Worm (Caenorhabditis elegans): ENCODE measurements around the gene ZK1058.9.

The ZK1058.9 gene

DNA sequence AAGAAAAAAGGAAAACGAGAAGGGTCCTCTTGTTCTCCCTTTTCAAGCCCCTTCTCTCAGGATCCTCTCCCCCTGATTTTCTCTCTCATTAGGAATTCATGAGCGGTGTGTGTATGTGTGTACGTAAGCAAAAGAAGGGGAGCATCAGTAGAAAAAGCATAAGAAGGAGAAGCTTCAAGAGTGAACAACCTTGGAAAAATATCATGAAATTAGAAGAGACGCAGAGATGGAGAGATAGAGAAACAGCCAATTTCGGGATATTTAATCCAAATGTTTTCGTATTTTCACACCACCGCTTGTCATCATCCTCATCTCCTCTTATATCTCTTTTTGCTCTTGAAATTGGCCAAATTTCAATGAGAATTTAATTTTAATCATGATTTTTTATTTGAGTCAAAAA, 42.9 kb downstream of the ZK1058.9 start:
- TF ChIP-seq ceh-27 (GFP tag; optimal IDR thresholded peaks at IDR 0.05): no peak
- 0 out of 2 replicates have a peak, but pooled peaks have one; percentile 12 for TF ChIP-seq hmg-1.2 (GFP tag; IDR thresholded peaks at IDR 0.05)

DNA sequence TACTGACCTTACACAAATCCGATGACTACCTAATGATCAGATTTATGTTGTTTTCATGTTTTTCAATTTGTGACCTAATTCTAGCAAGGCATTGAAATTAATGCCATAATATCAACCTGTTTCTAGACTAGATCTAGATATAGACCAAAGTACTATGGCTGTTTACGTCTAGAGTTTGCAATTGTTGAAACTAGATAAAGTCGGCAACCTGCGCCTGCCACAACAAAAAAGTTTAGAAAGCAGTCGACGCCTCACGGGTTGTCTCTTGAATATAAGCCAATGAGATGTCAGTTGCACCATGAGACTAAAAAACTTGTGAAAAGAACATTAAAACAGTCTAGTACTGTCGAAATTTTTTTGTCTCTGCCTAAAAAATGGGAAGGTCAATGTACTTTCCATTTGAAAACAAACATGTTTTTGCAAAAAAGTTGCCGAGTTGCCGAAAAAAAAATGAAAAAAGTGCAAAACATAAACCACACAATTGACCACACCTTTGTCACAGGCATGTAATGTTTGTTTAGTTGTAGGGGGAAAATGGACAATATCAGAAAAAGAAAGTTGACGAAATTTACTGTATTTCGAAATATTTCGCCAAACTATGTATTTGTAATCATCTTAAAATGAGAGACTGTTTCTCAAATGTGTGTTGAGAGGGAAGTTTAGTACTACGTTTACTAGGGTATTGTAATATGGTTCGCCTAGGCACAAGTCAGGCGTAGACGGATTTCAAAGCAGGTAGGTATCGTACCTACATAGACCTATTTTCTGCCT, 46.8 kb downstream of the ZK1058.9 start:
- no peak for TF ChIP-seq cebp-1 (GFP tag; IDR thresholded peaks at IDR 0.05)
- peak; percentile 75 for TF ChIP-seq cebp-1 (tag; optimal IDR thresholded peaks at IDR 0.05)
- no peak for TF ChIP-seq snpc-4 (GFP tag; optimal IDR thresholded peaks at IDR 0.05)
- peak in 2 of 4 experiments; percentile 20 to 40 for TF ChIP-seq snpc-4 (tag; optimal IDR thresholded peaks at IDR 0.05)
- no peak for TF ChIP-seq B0019.2 (GFP tag; conservative IDR thresholded peaks at IDR 0.05)

DNA sequence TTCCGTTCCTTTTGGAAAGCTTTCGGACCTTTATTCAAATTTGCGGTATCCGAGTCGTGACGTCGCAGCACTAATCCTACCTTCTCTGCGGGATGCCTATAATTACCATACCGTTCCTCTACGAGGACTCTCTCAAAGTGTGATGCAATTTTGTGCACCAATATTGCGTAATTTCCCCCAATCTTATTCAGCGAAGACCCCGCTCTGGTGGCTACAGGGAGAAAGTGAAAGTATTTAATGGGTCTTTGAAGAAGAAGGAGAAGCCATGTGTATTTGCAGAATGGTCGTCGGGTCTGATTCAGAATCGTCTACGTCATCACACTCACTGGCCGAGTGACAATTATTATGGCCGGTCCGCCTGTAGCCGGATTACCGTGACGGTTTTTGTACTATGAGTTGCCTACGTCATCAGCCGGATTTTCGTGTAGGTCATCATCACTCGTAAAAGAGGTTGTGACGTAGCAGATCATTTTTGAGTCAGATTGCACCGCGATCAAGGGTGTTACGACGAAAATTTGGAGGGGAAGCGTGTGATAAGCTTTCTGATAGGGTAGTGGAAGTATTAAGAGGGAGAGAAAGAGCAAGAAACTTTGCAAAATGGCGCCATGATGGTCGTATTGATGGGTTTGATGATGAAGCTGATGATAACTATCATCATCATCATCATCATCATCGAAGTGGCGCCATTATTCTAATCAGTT, 49.7 kb downstream of the ZK1058.9 start:
- no peak for TF ChIP-seq nhr-90 (tag; optimal IDR thresholded peaks at IDR 0.05)
- no peak for TF ChIP-seq Y56A3A.18 (GFP tag; IDR thresholded peaks at IDR 0.05)
- TF ChIP-seq pha-4 (tag; optimal IDR thresholded peaks at IDR 0.05): no peak
- no peak for TF ChIP-seq attf-3 (GFP tag; conservative IDR thresholded peaks at IDR 0.05)
- no peak for TF ChIP-seq ztf-18 (tag; optimal IDR thresholded peaks at IDR 0.05)
- TF ChIP-seq unc-62 (GFP tag; optimal IDR thresholded peaks at IDR 0.05): no peak
- TF ChIP-seq nhr-80 (tag; optimal IDR thresholded peaks at IDR 0.05): peak; percentile 9
- no peak for TF ChIP-seq mcd-1 (GFP tag; IDR thresholded peaks at IDR 0.05)
- no peak for TF ChIP-seq F37B4.10 (GFP tag; IDR thresholded peaks at IDR 0.05)
- TF ChIP-seq cebp-2 (GFP tag; IDR thresholded peaks at IDR 0.05): 0 out of 2 replicates have a peak, but pooled peaks have one; percentile 34
- TF ChIP-seq ccch-3 (GFP tag; optimal IDR thresholded peaks at IDR 0.05): no peak
- no peak for TF ChIP-seq F49E8.2 (tag; optimal IDR thresholded peaks at IDR 0.05; ENCODE audit: insufficient read depth)

DNA sequence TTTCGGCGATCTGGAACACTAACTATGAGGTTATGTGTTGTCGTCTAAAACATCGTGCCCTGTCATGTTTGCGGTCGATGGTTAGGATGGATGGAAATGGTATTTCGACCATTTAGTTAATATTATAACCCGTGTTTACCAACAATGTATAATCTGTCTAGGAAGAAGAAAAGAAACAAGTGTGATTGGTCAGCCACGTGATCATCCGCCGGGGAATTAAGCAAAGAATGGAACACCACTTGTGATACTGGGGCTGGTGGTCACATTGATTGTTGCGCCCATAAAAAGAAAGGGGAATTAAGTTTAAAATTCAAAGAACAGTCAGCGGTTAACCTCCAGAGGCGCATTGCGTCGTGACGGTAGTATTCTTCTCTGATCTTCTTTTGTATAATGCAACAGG, 50.4 kb downstream of the ZK1058.9 start:
- TF ChIP-seq Y67H2A.10 (GFP tag; conservative IDR thresholded peaks at IDR 0.05) (no peak), F10E7.11 (tag; optimal IDR thresholded peaks at IDR 0.05) (no peak), nhr-120 (GFP tag; IDR thresholded peaks at IDR 0.05) (no peak), F23B12.7 (tag; optimal IDR thresholded peaks at IDR 0.05; ENCODE audit: insufficient read depth) (no peak), egl-44 (GFP tag; IDR thresholded peaks at IDR 0.05) (0 out of 2 replicates have a peak, but pooled peaks have one; percentile 53), lir-1 (GFP tag; conservative IDR thresholded peaks at IDR 0.05) (no peak), cebp-1 (GFP tag; IDR thresholded peaks at IDR 0.05) (peak; percentile 18; the same call in 1 of the 2 replicates), cebp-1 (tag; optimal IDR thresholded peaks at IDR 0.05) (peak; percentile 60), nhr-179 (tag; optimal IDR thresholded peaks at IDR 0.05) (no peak), atf-7 (tag; optimal IDR thresholded peaks at IDR 0.05) (no peak), nhr-80 (tag; optimal IDR thresholded peaks at IDR 0.05) (peak; percentile 9), repo-1 (tag; optimal IDR thresholded peaks at IDR 0.05) (no peak), mes-4 (tag; optimal IDR thresholded peaks at IDR 0.05) (no peak), ZK185.1 (tag; optimal IDR thresholded peaks at IDR 0.05; ENCODE audit: poor library complexity, severe bottlenecking) (peak; percentile 6), hsf-1 (GFP tag; IDR thresholded peaks at IDR 0.05) (no peak), pha-4 (tag; optimal IDR thresholded peaks at IDR 0.05) (peak; percentile 32), ztf-6 (GFP tag; IDR thresholded peaks at IDR 0.05) (no peak), F49E8.2 (tag; optimal IDR thresholded peaks at IDR 0.05; ENCODE audit: insufficient read depth) (no peak), chd-7 (tag; optimal IDR thresholded peaks at IDR 0.05) (peak; percentile 36), fkh-3 (tag; optimal IDR thresholded peaks at IDR 0.05) (no peak), zim-3 (tag; optimal IDR thresholded peaks at IDR 0.05) (no peak), nfyb-1 (GFP tag; IDR thresholded peaks at IDR 0.05) (peak; percentile 48; the same call in 1 of the 2 replicates), Y53G8AR.9 (GFP tag; conservative IDR thresholded peaks at IDR 0.05) (no peak), aptf-3 (GFP tag; IDR thresholded peaks at IDR 0.05) (no peak), lin-40 (tag; optimal IDR thresholded peaks at IDR 0.05) (peak; percentile 22)
